Worm (Caenorhabditis elegans) whole organism, L1 larva: ENCODE results near the gene W04G3.5.
A peak's percentile ranks its signal among the peaks of the same experiment; 100 is the strongest.

Experiments
- C34B4.2 ChIP-seq: sonication (generic microtip); optimal IDR thresholded peaks from 2 replicates; lab custom pipeline; 2017; ENCODE audit warnings: mild to moderate bottlenecking, missing genetic modification characterization, missing compliant biosample characterization
- F16B12.6 ChIP-seq: fragments of 150-350 bp; optimal IDR thresholded peaks from 2 replicates; lab custom pipeline; 2014; ENCODE audit warnings: missing biosample characterization, missing genetic modification characterization
- aha-1 ChIP-seq: fragments of 150-350 bp; optimal IDR thresholded peaks from 2 replicates; lab custom pipeline; 2014; ENCODE audit warnings: missing biosample characterization, missing genetic modification characterization
- aly-2 ChIP-seq: fragments of 150-350 bp; optimal IDR thresholded peaks from 2 replicates; lab custom pipeline; 2014; ENCODE audit warnings: missing biosample characterization, missing genetic modification characterization
- ama-1 ChIP-seq: fragments of 150-350 bp; optimal IDR thresholded peaks from 2 replicates; lab custom pipeline; 2014
- blmp-1 ChIP-seq: fragments of 150-350 bp; optimal IDR thresholded peaks from 2 replicates; lab custom pipeline; 2014; ENCODE audit warnings: missing biosample characterization, missing genetic modification characterization
- ceh-88 ChIP-seq: fragments of 200-800 bp; sonication (Bioruptor generic); IDR thresholded peaks from 2 replicates; pipeline ENCODE4 v1.3.6; 2022; ENCODE audit warnings: missing genetic modification characterization, missing compliant biosample characterization
- ceh-90 ChIP-seq: sonication (generic microtip); optimal IDR thresholded peaks from 2 replicates; lab custom pipeline; 2016; ENCODE audit warnings: missing genetic modification characterization, missing compliant biosample characterization
- ces-1 ChIP-seq: fragments of 150-350 bp; optimal IDR thresholded peaks from 2 replicates; lab custom pipeline; 2014; ENCODE audit warnings: missing biosample characterization, missing genetic modification reagents, missing genetic modification characterization
- dpl-1 ChIP-seq, 3 experiments: fragments of 150-350 bp in 2 of 3; sonication (generic microtip) in 1 of 3; optimal IDR thresholded peaks; 2 replicates each; lab custom pipeline; 2014 to 2017; ENCODE audit warnings: missing biosample characterization in 3 of 3, missing genetic modification characterization in 3 of 3, missing genetic modification reagents in 3 of 3
- efl-1 ChIP-seq, 4 experiments: fragments of 150-350 bp; optimal IDR thresholded peaks in 3 of 4; peaks in 1 of 4; 1 replicate in 1 of 4; 2 replicates in 3 of 4; lab custom pipeline; 2014; ENCODE audit warnings: missing biosample characterization in 2 of 4, missing genetic modification characterization in 2 of 4, missing genetic modification reagents in 2 of 4
- efl-3 ChIP-seq: fragments of 200-800 bp; sonication (Bioruptor generic); optimal IDR thresholded peaks from 2 replicates; lab custom pipeline; 2018; ENCODE audit warnings: mild to moderate bottlenecking, missing genetic modification characterization, missing compliant biosample characterization
- egl-13 ChIP-seq: sonication (generic microtip); optimal IDR thresholded peaks from 2 replicates; lab custom pipeline; 2016; ENCODE audit warnings: missing genotype, missing genetic modification reagents, missing genetic modification characterization, missing compliant biosample characterization
- fkh-10 ChIP-seq: sonication (generic microtip); optimal IDR thresholded peaks from 2 replicates; lab custom pipeline; 2017; ENCODE audit warnings: missing biosample characterization, missing genetic modification reagents, missing genetic modification characterization
- fos-1 ChIP-seq: fragments of 150-350 bp; optimal IDR thresholded peaks from 2 replicates; lab custom pipeline; 2014; ENCODE audit warnings: missing biosample characterization, missing genetic modification characterization
- hlh-17 ChIP-seq: fragments of 200-800 bp; sonication (Bioruptor generic); optimal IDR thresholded peaks from 2 replicates; lab custom pipeline; 2018; ENCODE audit warnings: missing genetic modification characterization, mild to moderate bottlenecking, missing compliant biosample characterization, moderate library complexity, borderline replicate concordance
- hlh-4 ChIP-seq: sonication (generic microtip); optimal IDR thresholded peaks from 2 replicates; lab custom pipeline; 2016; ENCODE audit warnings: mild to moderate bottlenecking, missing genetic modification characterization, missing compliant biosample characterization
- irx-1 ChIP-seq: sonication (generic microtip); optimal IDR thresholded peaks from 2 replicates; lab custom pipeline; 2016; ENCODE audit warnings: missing genetic modification characterization, missing compliant biosample characterization
- isw-1 ChIP-seq: fragments of 200-800 bp; sonication (Bioruptor generic); IDR thresholded peaks from 2 replicates; pipeline ENCODE4 v1.3.6; 2022; ENCODE audit warnings: missing genetic modification characterization, missing compliant biosample characterization
- lin-15B ChIP-seq: fragments of 150-350 bp; sonication (generic microtip); optimal IDR thresholded peaks from 3 replicates; lab custom pipeline; 2014; ENCODE audit warnings: missing biosample characterization, missing genetic modification characterization
- lin-35 ChIP-seq, 2 experiments: fragments of 150-350 bp; optimal IDR thresholded peaks; 2 replicates each; lab custom pipeline; 2014; ENCODE audit warnings: missing biosample characterization in 2 of 2, missing genetic modification characterization in 2 of 2, missing genetic modification reagents in 2 of 2
- lin-39 ChIP-seq: fragments of 150-350 bp; optimal IDR thresholded peaks from 2 replicates; lab custom pipeline; 2014; ENCODE audit warnings: missing biosample characterization, missing genetic modification reagents, missing genetic modification characterization
- lsy-2 ChIP-seq, 2 experiments: fragments of 150-350 bp; optimal IDR thresholded peaks; 2 replicates each; lab custom pipeline; 2014; ENCODE audit warnings: missing biosample characterization in 2 of 2, missing genetic modification characterization in 2 of 2
- mab-9 ChIP-seq: fragments of 200-800 bp; sonication (Bioruptor generic); IDR thresholded peaks from 2 replicates; pipeline ENCODE4 v1.3.6; 2022; ENCODE audit warnings: missing genetic modification reagents, missing genetic modification characterization, missing compliant biosample characterization
- mdl-1 ChIP-seq, 2 experiments: fragments of 150-350 bp; optimal IDR thresholded peaks; 2 replicates each; lab custom pipeline; 2014 to 2017; ENCODE audit warnings: missing biosample characterization in 2 of 2, missing genetic modification characterization in 2 of 2, inconsistent platforms in 1 of 2
- mef-2 ChIP-seq: fragments of 150-350 bp; optimal IDR thresholded peaks from 2 replicates; lab custom pipeline; 2014; ENCODE audit warnings: missing biosample characterization, missing genetic modification characterization
- mep-1 ChIP-seq: fragments of 150-350 bp; optimal IDR thresholded peaks from 2 replicates; lab custom pipeline; 2014; ENCODE audit warnings: missing biosample characterization, missing genetic modification characterization
- nhr-12 ChIP-seq: sonication (generic microtip); optimal IDR thresholded peaks from 2 replicates; lab custom pipeline; 2017; ENCODE audit warnings: missing biosample characterization, missing genetic modification characterization
- nhr-19 ChIP-seq: fragments of 200-800 bp; sonication (Bioruptor generic); conservative IDR thresholded peaks from 2 replicates; pipeline ENCODE4 v1.3.6; 2022; ENCODE audit warnings: missing genetic modification characterization, missing compliant biosample characterization
- nhr-20 ChIP-seq: sonication (generic microtip); optimal IDR thresholded peaks from 2 replicates; lab custom pipeline; 2016; ENCODE audit warnings: mild to moderate bottlenecking, missing genetic modification characterization, missing compliant biosample characterization
- nhr-237 ChIP-seq: fragments of 150-350 bp; optimal IDR thresholded peaks from 2 replicates; lab custom pipeline; 2014; ENCODE audit warnings: missing biosample characterization, missing genetic modification characterization
- nhr-71 ChIP-seq: sonication (generic microtip); optimal IDR thresholded peaks from 2 replicates; lab custom pipeline; 2016; ENCODE audit warnings: mild to moderate bottlenecking, missing genetic modification characterization, moderate library complexity, missing compliant biosample characterization
- nhr-76 ChIP-seq: sonication (generic microtip); optimal IDR thresholded peaks from 2 replicates; lab custom pipeline; 2017; ENCODE audit warnings: missing biosample characterization, missing genetic modification characterization
- nhr-77 ChIP-seq: fragments of 150-350 bp; optimal IDR thresholded peaks from 2 replicates; lab custom pipeline; 2014; ENCODE audit warnings: missing biosample characterization, missing genetic modification characterization
- nhr-84 ChIP-seq: sonication (generic microtip); optimal IDR thresholded peaks from 2 replicates; lab custom pipeline; 2017; ENCODE audit warnings: missing biosample characterization, missing genetic modification characterization
- pax-3 ChIP-seq: fragments of 200-800 bp; sonication (Bioruptor generic); optimal IDR thresholded peaks from 2 replicates; lab custom pipeline; 2018; ENCODE audit warnings: mild to moderate bottlenecking, missing genetic modification characterization, moderate library complexity, missing compliant biosample characterization
- pqm-1 ChIP-seq: sonication (generic microtip); optimal IDR thresholded peaks from 3 replicates; lab custom pipeline; 2017; ENCODE audit warnings: missing biosample characterization, missing genetic modification characterization
- rnt-1 ChIP-seq: sonication (generic microtip); optimal IDR thresholded peaks from 2 replicates; lab custom pipeline; 2016; ENCODE audit warnings: mild to moderate bottlenecking, missing genetic modification characterization, moderate library complexity, missing compliant biosample characterization
- snpc-4 ChIP-seq: fragments of 150-350 bp; optimal IDR thresholded peaks from 2 replicates; lab custom pipeline; 2014; ENCODE audit warnings: missing biosample characterization, missing genetic modification characterization
- sox-4 ChIP-seq: sonication (generic microtip); optimal IDR thresholded peaks from 2 replicates; lab custom pipeline; 2016; ENCODE audit warnings: missing genetic modification characterization, missing compliant biosample characterization
- sup-37 ChIP-seq: fragments of 200-800 bp; sonication (Bioruptor generic); optimal IDR thresholded peaks from 2 replicates; lab custom pipeline; 2018; ENCODE audit warnings: mild to moderate bottlenecking, missing genetic modification characterization, missing compliant biosample characterization
- tbx-2 ChIP-seq: sonication (generic microtip); optimal IDR thresholded peaks from 2 replicates; lab custom pipeline; 2016; ENCODE audit warnings: missing genetic modification characterization, missing compliant biosample characterization
- unc-130 ChIP-seq: fragments of 150-350 bp; optimal IDR thresholded peaks from 2 replicates; lab custom pipeline; 2017; ENCODE audit warnings: missing biosample characterization, missing genetic modification characterization, inconsistent platforms
- unc-30 ChIP-seq: sonication (generic microtip); optimal IDR thresholded peaks from 2 replicates; lab custom pipeline; 2017; ENCODE audit warnings: missing biosample characterization, missing genetic modification characterization
- unc-62 ChIP-seq: fragments of 150-350 bp; optimal IDR thresholded peaks from 2 replicates; lab custom pipeline; 2014; ENCODE audit warnings: missing biosample characterization, missing genetic modification reagents, missing genetic modification characterization
- unc-86 ChIP-seq: sonication (generic microtip); optimal IDR thresholded peaks from 2 replicates; lab custom pipeline; 2016; ENCODE audit warnings: missing genetic modification characterization, missing compliant biosample characterization
- unc-98 ChIP-seq: fragments of 200-800 bp; sonication (Bioruptor generic); IDR thresholded peaks from 2 replicates; pipeline ENCODE4 v1.3.6; 2022; ENCODE audit warnings: missing genetic modification characterization, missing compliant biosample characterization
- xbp-1 ChIP-seq: sonication (generic microtip); optimal IDR thresholded peaks from 2 replicates; lab custom pipeline; 2016; ENCODE audit warnings: missing genetic modification characterization, missing compliant biosample characterization
- ztf-4 ChIP-seq: fragments of 150-350 bp; optimal IDR thresholded peaks from 2 replicates; lab custom pipeline; 2014; ENCODE audit warnings: missing biosample characterization, missing genetic modification characterization

Gene W04G3.5

ce11 chrX:11088952-11089351, 15.5 kb downstream of the W04G3.5 start, which contains the start of gene W04G3.11:
W04G3.11 (plus strand) TSS chrX:11089195.
- no peak for TF ChIP-seq ztf-4
- no peak for TF ChIP-seq C34B4.2 (tag; lab: Kevin White, UChicago)
- TF ChIP-seq mab-9 = no peak
- no peak for TF ChIP-seq rnt-1
- TF ChIP-seq nhr-71 (tag; lab: Kevin White, UChicago) = no peak
- no peak for TF ChIP-seq snpc-4
- no peak for TF ChIP-seq hlh-17 (GFP tag; lab: Kevin White, UChicago)
- no peak for TF ChIP-seq xbp-1 (tag; lab: Kevin White, UChicago)
- TF ChIP-seq unc-98 = no peak
- no peak for TF ChIP-seq lin-39 (tag; lab: Kevin White, UChicago)
- no peak for TF ChIP-seq F16B12.6 (tag; lab: Kevin White, UChicago)
- no peak for TF ChIP-seq nhr-84
- no peak for TF ChIP-seq efl-1 (optimal IDR thresholded peaks at IDR 0.05; lab: Kevin White, UChicago)
- TF ChIP-seq efl-1 (GFP tag; optimal IDR thresholded peaks at IDR 0.05 in 1 of 2; lab: Kevin White, UChicago) = no peak
- no peak for TF ChIP-seq tbx-2 (tag; lab: Kevin White, UChicago)
- TF ChIP-seq nhr-237 (tag; lab: Kevin White, UChicago) = no peak

DNA sequence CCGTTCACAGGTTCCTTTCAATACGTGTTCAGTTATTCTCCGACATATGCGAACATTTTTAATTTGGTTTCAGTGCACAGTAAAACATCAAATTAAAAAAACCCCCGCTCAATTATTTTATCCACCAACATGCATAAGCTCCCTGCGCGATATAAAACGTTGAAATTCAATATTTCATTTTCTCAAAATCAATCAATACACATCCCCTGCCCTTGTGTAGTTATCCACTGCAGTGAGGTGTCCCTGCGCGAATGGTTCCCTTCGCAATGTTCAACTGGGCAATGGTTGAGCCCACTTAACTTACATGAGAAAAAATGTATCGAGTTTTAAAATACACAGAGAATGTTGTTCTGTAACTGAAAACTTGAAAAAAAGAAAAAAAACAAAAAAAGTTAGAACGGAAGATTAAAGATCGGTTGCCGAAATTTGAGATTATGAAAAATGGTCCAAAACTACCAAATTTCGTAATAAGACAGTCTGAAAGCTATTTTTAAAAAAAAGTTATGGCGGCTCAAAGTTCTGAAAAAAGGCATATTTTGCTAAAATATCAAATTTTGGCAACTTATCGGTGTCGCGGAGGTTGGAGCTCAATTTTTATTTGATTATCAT, 20.6 kb downstream of the W04G3.5 start:
- TF ChIP-seq aha-1 (tag; lab: Kevin White, UChicago) = peak; percentile 87
- peak; percentile 57 for TF ChIP-seq ama-1 (lab: Kevin White, UChicago)
- peak; percentile 70 for TF ChIP-seq C34B4.2 (tag; lab: Kevin White, UChicago)
- TF ChIP-seq efl-1 (optimal IDR thresholded peaks at IDR 0.05; lab: Kevin White, UChicago) = peak; percentile 89 to 93
- peak; percentile 48 to 97 for TF ChIP-seq efl-1 (GFP tag; optimal IDR thresholded peaks at IDR 0.05 in 1 of 2; lab: Kevin White, UChicago)
- peak; percentile 100 for TF ChIP-seq fkh-10 (GFP tag; lab: Kevin White, UChicago)
- peak; percentile 94 for TF ChIP-seq snpc-4
- peak; percentile 85 for TF ChIP-seq unc-62 (GFP tag; lab: Kevin White, UChicago)
- peak; percentile 100 for TF ChIP-seq fos-1
- peak; percentile 100 for TF ChIP-seq irx-1 (tag; lab: Kevin White, UChicago)
- TF ChIP-seq nhr-20 (tag; lab: Kevin White, UChicago) = peak; percentile 99
- TF ChIP-seq egl-13 (tag; lab: Kevin White, UChicago) = peak; percentile 99
- peak; percentile 99 for TF ChIP-seq mab-9
- peak; percentile 34 for TF ChIP-seq hlh-4 (tag; lab: Kevin White, UChicago)
- peak; percentile 97 for TF ChIP-seq pax-3 (tag; lab: Kevin White, UChicago)
- peak; percentile 100 for TF ChIP-seq lin-39 (tag; lab: Kevin White, UChicago)
- TF ChIP-seq nhr-237 (tag; lab: Kevin White, UChicago) = peak; percentile 98
- peak; percentile 61 to 74 (median 63) for TF ChIP-seq dpl-1 (GFP tag; optimal IDR thresholded peaks at IDR 0.05; lab: Kevin White, UChicago)
- peak; percentile 99 for TF ChIP-seq unc-86
- TF ChIP-seq lin-15B (tag; lab: Kevin White, UChicago) = peak; percentile 3
- TF ChIP-seq isw-1 = peak; percentile 95
- TF ChIP-seq pqm-1 = peak; percentile 94
- TF ChIP-seq mef-2 (tag; lab: Kevin White, UChicago) = peak; percentile 95
- TF ChIP-seq hlh-17 (GFP tag; lab: Kevin White, UChicago) = no peak
- peak; percentile 98 for TF ChIP-seq ceh-88 (GFP tag; lab: Robert Waterston, UW)
- TF ChIP-seq mep-1 (tag; lab: Kevin White, UChicago) = peak; percentile 100
- TF ChIP-seq blmp-1 (tag; lab: Kevin White, UChicago) = peak; percentile 71
- peak; percentile 99 for TF ChIP-seq sox-4
- peak; percentile 97 for TF ChIP-seq unc-98
- peak; percentile 97 for TF ChIP-seq xbp-1 (tag; lab: Kevin White, UChicago)
- peak; percentile 61 for TF ChIP-seq ceh-90 (tag; lab: Kevin White, UChicago)
- TF ChIP-seq nhr-84 = peak; percentile 99
- TF ChIP-seq sup-37 (GFP tag; lab: Kevin White, UChicago) = peak; percentile 97
- TF ChIP-seq mdl-1 (tag; optimal IDR thresholded peaks at IDR 0.05; lab: Kevin White, UChicago) = peak; percentile 59 to 95
- TF ChIP-seq ces-1 = peak; percentile 98
- peak; percentile 96 to 97 for TF ChIP-seq lsy-2 (tag; optimal IDR thresholded peaks at IDR 0.05; lab: Kevin White, UChicago)
- TF ChIP-seq nhr-76 (tag; lab: Kevin White, UChicago) = peak; percentile 97
- TF ChIP-seq lin-35 (GFP tag; optimal IDR thresholded peaks at IDR 0.05; lab: Kevin White, UChicago) = peak; percentile 83 to 94
- peak; percentile 99 for TF ChIP-seq nhr-19 (GFP tag; lab: Robert Waterston, UW)
- peak; percentile 96 for TF ChIP-seq aly-2 (tag; lab: Kevin White, UChicago)
- TF ChIP-seq nhr-12 = peak; percentile 88
- peak; percentile 100 for TF ChIP-seq tbx-2 (tag; lab: Kevin White, UChicago)
- peak; percentile 100 for TF ChIP-seq unc-30 (tag; lab: Kevin White, UChicago)
- peak; percentile 91 for TF ChIP-seq unc-130 (tag; lab: Kevin White, UChicago)
- peak; percentile 99 for TF ChIP-seq efl-3 (GFP tag; lab: Kevin White, UChicago)
- peak; percentile 100 for TF ChIP-seq nhr-77 (tag; lab: Kevin White, UChicago)
